Fruit fly (Drosophila melanogaster) whole organism, embryonic: ENCODE data around the gene mRpL51.

Source experiments
- CG11504 ChIP-seq: fragments of 200-800 bp; sonication (Bioruptor generic); optimal IDR thresholded peaks from 3 replicates; lab custom pipeline; 2019; ENCODE audit warnings: missing biosample characterization, mild to moderate bottlenecking, missing genetic modification characterization, moderate library complexity
- CG30020 ChIP-seq: fragments of 200-800 bp; optimal IDR thresholded peaks from 2 replicates; lab custom pipeline; 2019; ENCODE audit warnings: missing biosample characterization, mild to moderate bottlenecking, missing genetic modification characterization, moderate library complexity
- CrebB ChIP-seq: fragments of 200-800 bp; sonication (Bioruptor generic); optimal IDR thresholded peaks from 3 replicates; lab custom pipeline; 2018; ENCODE audit warnings: missing biosample characterization, mild to moderate bottlenecking, missing genetic modification characterization
- Dbx ChIP-seq: fragments of 200-800 bp; sonication (Bioruptor generic); IDR thresholded peaks from 3 replicates; pipeline ENCODE4 v1.3.6; 2022; ENCODE audit warnings: missing biosample characterization, missing genetic modification characterization
- Dip2 ChIP-seq: fragments of 200-800 bp; sonication (Bioruptor generic); IDR thresholded peaks from 2 replicates; pipeline ENCODE4 v1.3.6; 2022; ENCODE audit warnings: missing biosample characterization, missing genetic modification characterization
- Dip3 ChIP-seq: fragments of 200-800 bp; sonication (Bioruptor generic); optimal IDR thresholded peaks from 3 replicates; lab custom pipeline; 2016; ENCODE audit warnings: missing biosample characterization, missing genetic modification characterization
- abd-A ChIP-seq: fragments of 200-800 bp; sonication (Bioruptor generic); optimal IDR thresholded peaks from 3 replicates; lab custom pipeline; 2019; ENCODE audit warnings: missing biosample characterization, mild to moderate bottlenecking, missing genetic modification characterization, moderate library complexity
- emc ChIP-seq: fragments of 200-800 bp; sonication (Bioruptor generic); optimal IDR thresholded peaks from 2 replicates; lab custom pipeline; 2016; ENCODE audit warnings: missing biosample characterization, missing genetic modification characterization
- pho ChIP-seq: fragments of 200-800 bp; sonication (Bioruptor generic); optimal IDR thresholded peaks from 2 replicates; lab custom pipeline; 2016; ENCODE audit warnings: missing biosample characterization, missing genetic modification characterization
- slp2 ChIP-seq: fragments of 200-800 bp; sonication (Bioruptor generic); optimal IDR thresholded peaks from 2 replicates; lab custom pipeline; 2016; ENCODE audit warnings: missing biosample characterization, missing genetic modification characterization

DNA sequence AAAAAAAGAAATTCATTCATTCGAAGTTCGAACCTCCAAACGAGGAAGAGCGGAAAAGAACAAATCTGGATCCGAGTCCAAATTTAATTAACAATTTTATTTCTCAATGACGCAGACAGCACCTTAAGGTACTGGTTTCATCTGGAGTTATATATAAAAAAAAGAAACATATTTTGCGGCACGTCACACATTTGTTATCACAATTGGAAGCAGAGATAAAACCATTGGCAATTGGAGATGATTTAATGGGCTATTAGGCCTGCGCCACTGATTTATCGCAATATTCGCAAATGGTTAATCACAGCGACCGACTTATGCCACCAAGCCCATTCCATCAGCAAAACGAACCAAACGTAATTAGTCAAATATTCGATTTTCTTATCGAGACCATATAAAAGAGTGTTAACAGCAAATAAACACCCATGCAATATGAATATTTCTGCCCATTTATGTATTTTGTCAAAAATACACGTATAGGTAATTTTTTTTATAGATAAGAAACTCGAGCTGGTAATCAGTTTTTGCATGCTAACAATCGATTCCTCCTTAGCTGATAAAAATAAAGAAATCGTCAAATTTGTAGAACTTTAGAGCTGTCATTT, 21.4 kb upstream of the mRpL51 start:
- TF ChIP-seq CG11504 (no peak), Dip3 (GFP tag; lab: Kevin White, UChicago) (no peak), abd-A (no peak), Dbx (GFP tag; lab: Robert Waterston, UW) (no peak), CrebB (tag; lab: Kevin White, UChicago) (no peak), Dip2 (GFP tag; lab: Robert Waterston, UW) (no peak), CG30020 (no peak), emc (GFP tag; lab: Kevin White, UChicago) (no peak), pho (GFP tag; lab: Kevin White, UChicago) (no peak), slp2 (GFP tag; lab: Kevin White, UChicago) (no peak)
